Fruit fly (Drosophila melanogaster) whole organism, adult: ENCODE results near the gene CG12540.

Source experiments
- CG11617 ChIP-seq: fragments of 200-800 bp; sonication (Bioruptor generic); optimal IDR thresholded peaks from 2 replicates; lab custom pipeline; 2017; ENCODE audit warnings: mild to moderate bottlenecking, missing biosample characterization, missing genetic modification reagents, missing genetic modification characterization
- CG12768 ChIP-seq: fragments of 200-800 bp; sonication (Bioruptor generic); optimal IDR thresholded peaks from 2 replicates; lab custom pipeline; 2017; ENCODE audit warnings: missing biosample characterization, missing genetic modification characterization, mild to moderate bottlenecking, moderate library complexity, missing genetic modification reagents
- CG14711 ChIP-seq: fragments of 200-800 bp; sonication (Bioruptor generic); optimal IDR thresholded peaks from 2 replicates; lab custom pipeline; 2018; ENCODE audit warnings: missing biosample characterization, mild to moderate bottlenecking, missing genetic modification characterization, moderate library complexity
- CG1620 ChIP-seq: fragments of 200-800 bp; sonication (Bioruptor generic); optimal IDR thresholded peaks from 2 replicates; lab custom pipeline; 2016; ENCODE audit warnings: missing biosample characterization, missing genetic modification characterization
- CG33017 ChIP-seq: fragments of 200-800 bp; sonication (Bioruptor generic); optimal IDR thresholded peaks from 2 replicates; lab custom pipeline; 2018; ENCODE audit warnings: missing biosample characterization, mild to moderate bottlenecking, missing genetic modification characterization, moderate library complexity
- CG5204 ChIP-seq: fragments of 200-800 bp; sonication (Bioruptor generic); optimal IDR thresholded peaks from 2 replicates; lab custom pipeline; 2016; ENCODE audit warnings: missing biosample characterization, missing genetic modification characterization
- CG7045 ChIP-seq: fragments of 200-800 bp; sonication (Bioruptor generic); optimal IDR thresholded peaks from 2 replicates; lab custom pipeline; 2017; ENCODE audit warnings: missing biosample characterization, mild to moderate bottlenecking, missing genetic modification characterization
- CG7101 ChIP-seq: fragments of 200-800 bp; sonication (Bioruptor generic); optimal IDR thresholded peaks from 2 replicates; lab custom pipeline; 2018; ENCODE audit warnings: missing biosample characterization, mild to moderate bottlenecking, missing genetic modification characterization, moderate library complexity
- Clk ChIP-seq: fragments of 200-800 bp; sonication (Bioruptor generic); optimal IDR thresholded peaks from 2 replicates; lab custom pipeline; 2017; ENCODE audit warnings: missing biosample characterization, missing genetic modification characterization
- Crg-1 ChIP-seq: fragments of 200-800 bp; sonication (Bioruptor generic); optimal IDR thresholded peaks from 2 replicates; lab custom pipeline; 2016; ENCODE audit warnings: missing biosample characterization, missing genetic modification characterization
- Hr96 ChIP-seq: fragments of 200-800 bp; sonication (Bioruptor generic); optimal IDR thresholded peaks from 2 replicates; lab custom pipeline; 2016; ENCODE audit warnings: missing biosample characterization, missing genetic modification characterization
- Mnt ChIP-seq: fragments of 200-800 bp; sonication (Bioruptor generic); optimal IDR thresholded peaks from 2 replicates; lab custom pipeline; 2016; ENCODE audit warnings: missing biosample characterization, mild to moderate bottlenecking, missing genetic modification characterization
- bab1 ChIP-seq: fragments of 200-800 bp; sonication (Bioruptor generic); optimal IDR thresholded peaks from 3 replicates; lab custom pipeline; 2019; ENCODE audit warnings: missing biosample characterization, mild to moderate bottlenecking, missing genetic modification characterization, moderate library complexity
- cic ChIP-seq: fragments of 200-800 bp; sonication (Bioruptor generic); optimal IDR thresholded peaks from 2 replicates; lab custom pipeline; 2017; ENCODE audit warnings: missing biosample characterization, mild to moderate bottlenecking, missing genetic modification characterization, moderate library complexity
- cnc ChIP-seq, 2 experiments: fragments of >200 bp; optimal IDR thresholded peaks; 2 replicates each; lab custom pipeline; 2017
- kay ChIP-seq: fragments of 200-800 bp; sonication (Bioruptor generic); peaks from one replicate; lab custom pipeline; 2016; ENCODE audit warnings: missing biosample characterization, missing genetic modification characterization, borderline replicate concordance
- ovo ChIP-seq: fragments of 200-800 bp; sonication (Bioruptor generic); optimal IDR thresholded peaks from 2 replicates; lab custom pipeline; 2016; ENCODE audit warnings: missing biosample characterization, missing genetic modification characterization
- pad ChIP-seq: fragments of 200-800 bp; sonication (Bioruptor generic); optimal IDR thresholded peaks from 3 replicates; lab custom pipeline; 2017; ENCODE audit warnings: missing biosample characterization, missing genetic modification characterization, mild to moderate bottlenecking, moderate library complexity, missing genetic modification reagents
- tj ChIP-seq: fragments of 200-800 bp; sonication (Bioruptor generic); optimal IDR thresholded peaks from 3 replicates; lab custom pipeline; 2017; ENCODE audit warnings: missing biosample characterization, mild to moderate bottlenecking, missing genetic modification characterization, moderate library complexity
- toe ChIP-seq: fragments of 200-800 bp; sonication (Bioruptor generic); optimal IDR thresholded peaks from 2 replicates; lab custom pipeline; 2016; ENCODE audit warnings: missing biosample characterization, missing genetic modification characterization

Gene CG12540

DNA sequence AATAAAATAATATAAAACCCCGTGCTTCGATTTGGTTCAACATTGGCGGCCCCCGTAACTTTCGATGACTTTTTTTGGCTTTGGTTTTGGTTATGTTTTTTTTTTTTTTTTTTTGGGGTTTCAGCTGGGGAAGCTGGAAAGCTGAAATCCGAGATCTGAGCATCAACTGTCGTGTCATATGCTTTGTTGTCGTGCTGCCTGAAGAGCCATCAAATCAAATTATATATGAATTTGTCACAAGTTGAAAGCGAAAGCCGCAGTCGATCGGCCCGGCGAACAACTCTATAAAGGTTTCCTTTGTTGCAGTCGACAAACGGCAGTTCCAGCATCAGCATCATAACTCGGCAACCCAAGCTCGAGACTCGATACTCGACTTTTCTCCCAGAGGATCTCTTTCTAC lies at the start of gene CG12540:
Gene CG12540, plus strand, starts transcription at position 301 of the 400 bp plus-strand sequence.
- TF ChIP-seq ovo (GFP tag; lab: Kevin White, UChicago), result no peak
- TF ChIP-seq CG12768 (GFP tag; lab: Kevin White, UChicago), result no peak
- TF ChIP-seq CG7045, result no peak
- TF ChIP-seq Clk (GFP tag; lab: Kevin White, UChicago), result no peak
- no peak for TF ChIP-seq bab1 (GFP tag; lab: Kevin White, UChicago)
- TF ChIP-seq CG7101 (tag; lab: Kevin White, UChicago), result no peak
- TF ChIP-seq CG14711 (tag; lab: Kevin White, UChicago), result no peak
- TF ChIP-seq cnc (optimal IDR thresholded peaks at IDR 0.05; lab: Kevin White, UChicago), result no peak
- TF ChIP-seq Crg-1 (GFP tag; lab: Kevin White, UChicago), result no peak
- TF ChIP-seq toe, result no peak
- TF ChIP-seq tj (GFP tag; lab: Kevin White, UChicago), result no peak
- TF ChIP-seq Mnt (GFP tag; lab: Kevin White, UChicago), result no peak
- TF ChIP-seq CG1620 (GFP tag; lab: Kevin White, UChicago), result no peak
- no peak for TF ChIP-seq CG5204 (GFP tag; lab: Kevin White, UChicago)
- no peak for TF ChIP-seq pad (GFP tag; lab: Kevin White, UChicago)
- no peak for TF ChIP-seq CG11617

DNA sequence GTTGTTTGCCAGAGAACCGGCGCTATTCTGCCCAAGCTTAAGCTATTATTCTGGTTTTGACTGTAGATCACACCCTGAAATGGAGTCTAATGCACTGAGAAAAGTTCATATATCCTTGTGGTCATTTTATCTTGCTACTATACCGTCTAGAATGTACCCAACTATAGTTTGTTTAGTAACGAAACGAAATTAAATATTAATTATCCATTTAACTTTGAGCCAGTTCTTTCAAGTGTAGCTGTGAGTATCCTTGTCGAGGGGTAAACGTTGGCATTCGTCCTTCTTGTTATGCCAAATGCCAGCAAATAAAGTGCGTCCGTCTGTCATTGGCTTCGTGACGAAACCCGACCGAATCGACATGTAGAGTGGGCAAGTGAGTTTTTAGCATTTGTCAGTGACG lies 49.1 kb upstream of the CG12540 start:
- TF ChIP-seq CG5204 (GFP tag; lab: Kevin White, UChicago), result no peak
- TF ChIP-seq CG7045, result no peak
- no peak for TF ChIP-seq tj (GFP tag; lab: Kevin White, UChicago)
- no peak for TF ChIP-seq CG33017
- TF ChIP-seq kay (GFP tag; lab: Kevin White, UChicago), result no peak
- TF ChIP-seq Crg-1 (GFP tag; lab: Kevin White, UChicago), result no peak
- TF ChIP-seq CG14711 (tag; lab: Kevin White, UChicago), result no peak
- no peak for TF ChIP-seq CG11617
- no peak for TF ChIP-seq bab1 (GFP tag; lab: Kevin White, UChicago)
- no peak for TF ChIP-seq cic
- TF ChIP-seq cnc (optimal IDR thresholded peaks at IDR 0.05; lab: Kevin White, UChicago), result no peak
- TF ChIP-seq ovo (GFP tag; lab: Kevin White, UChicago), result no peak
- no peak for TF ChIP-seq Clk (GFP tag; lab: Kevin White, UChicago)
- no peak for TF ChIP-seq Mnt (GFP tag; lab: Kevin White, UChicago)
- TF ChIP-seq Hr96 (GFP tag; lab: Kevin White, UChicago), result no peak
- TF ChIP-seq CG7101 (tag; lab: Kevin White, UChicago), result no peak

DNA sequence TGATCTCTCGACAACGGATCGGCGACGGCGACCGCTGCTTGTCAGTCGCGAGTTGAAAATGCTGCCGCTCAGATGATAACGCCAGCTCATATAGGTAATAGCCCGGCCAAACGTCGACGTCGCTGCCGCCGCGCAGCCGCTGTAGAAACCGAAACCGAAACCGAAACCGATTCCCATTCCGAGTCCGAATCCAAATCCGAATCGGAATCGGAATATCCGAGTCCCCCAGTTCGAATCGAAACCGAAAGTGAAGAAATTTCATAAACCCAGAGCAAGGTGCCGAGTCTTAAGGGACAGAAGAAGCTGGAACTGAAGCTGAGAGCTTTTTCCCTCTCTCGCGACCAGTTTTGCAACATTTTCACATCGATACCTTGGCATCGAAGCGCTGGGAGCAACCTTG lies 15.9 kb upstream of the CG12540 start, which contains the start of gene CG9411:
Gene CG9411, minus strand, starts transcription at position 67 of the 400 bp plus-strand sequence.
- TF ChIP-seq CG1620 (GFP tag; lab: Kevin White, UChicago) (no peak), tj (GFP tag; lab: Kevin White, UChicago) (no peak), kay (GFP tag; lab: Kevin White, UChicago) (no peak), bab1 (GFP tag; lab: Kevin White, UChicago) (no peak), CG33017 (no peak)

DNA sequence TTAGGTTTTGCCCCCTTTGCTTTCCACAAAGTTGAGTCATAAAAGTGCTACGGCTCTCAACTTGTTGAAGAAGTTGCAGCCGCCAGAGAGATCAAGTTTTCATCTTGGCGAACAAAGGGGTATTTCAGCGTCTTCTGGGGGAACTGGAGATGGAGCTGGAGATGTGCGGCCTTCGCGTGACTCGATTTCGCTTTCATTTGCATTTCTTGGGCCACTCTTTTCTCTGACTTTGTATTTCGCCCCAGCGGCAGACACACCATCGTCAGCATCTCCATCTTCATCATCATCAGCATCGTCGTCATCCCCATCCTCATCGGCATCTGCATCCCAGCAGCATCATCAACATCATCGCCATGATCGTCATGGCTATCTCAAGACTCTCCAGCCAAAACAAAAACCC lies 14.7 kb upstream of the CG12540 start:
- TF ChIP-seq Hr96 (GFP tag; lab: Kevin White, UChicago), result no peak

DNA sequence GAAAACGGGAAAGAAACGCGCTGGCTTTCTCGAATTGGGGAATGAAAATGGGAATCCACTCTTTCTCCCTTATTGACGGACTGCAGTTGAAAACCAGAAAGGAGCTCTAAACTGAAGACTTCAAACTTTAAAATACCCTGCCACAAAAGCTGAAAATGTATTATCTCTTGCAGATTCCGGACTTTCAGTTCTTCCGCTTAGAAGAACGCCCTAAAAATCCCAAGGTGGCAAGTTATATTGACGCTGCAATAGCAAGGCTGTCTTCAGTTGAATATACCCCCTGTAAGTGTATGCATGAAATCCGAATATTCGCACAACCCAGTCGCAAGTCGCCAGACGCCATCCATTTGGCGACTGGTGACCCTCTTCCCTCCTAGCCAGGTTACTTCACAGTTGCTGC lies 14.3 kb upstream of the CG12540 start:
- TF ChIP-seq CG11617 (no peak), kay (GFP tag; lab: Kevin White, UChicago) (no peak), Mnt (GFP tag; lab: Kevin White, UChicago) (no peak), CG7101 (tag; lab: Kevin White, UChicago) (no peak)

DNA sequence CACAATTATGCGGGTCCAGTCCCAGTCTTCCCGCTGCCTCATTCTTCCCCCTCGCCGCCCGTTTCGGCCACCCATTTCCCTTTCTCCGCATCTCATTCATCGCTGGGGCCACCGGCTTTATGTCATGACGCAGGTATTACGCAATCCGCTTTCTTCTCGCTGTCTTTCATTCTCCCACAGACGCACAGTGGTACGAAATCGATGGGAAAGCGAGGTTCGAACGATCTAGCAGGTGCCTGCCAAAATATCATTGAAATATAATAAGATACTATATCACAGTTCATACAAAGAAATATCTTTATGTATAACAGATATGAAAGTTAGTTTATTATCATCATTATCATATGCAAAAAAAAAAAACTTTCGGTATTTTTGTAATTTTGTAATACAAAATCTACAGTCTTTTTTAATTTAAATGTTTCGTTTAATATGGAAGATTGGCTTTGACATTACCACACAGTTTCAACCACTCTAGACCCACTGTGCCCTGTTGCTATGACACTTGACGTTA lies 12.4 kb upstream of the CG12540 start:
- TF ChIP-seq ovo (GFP tag; lab: Kevin White, UChicago) (no peak), CG7045 (no peak), CG5204 (GFP tag; lab: Kevin White, UChicago) (no peak), CG1620 (GFP tag; lab: Kevin White, UChicago) (no peak), CG33017 (no peak), pad (GFP tag; lab: Kevin White, UChicago) (no peak), CG14711 (tag; lab: Kevin White, UChicago) (no peak), cic (no peak), kay (GFP tag; lab: Kevin White, UChicago) (no peak), Crg-1 (GFP tag; lab: Kevin White, UChicago) (no peak), Hr96 (GFP tag; lab: Kevin White, UChicago) (no peak), CG7101 (tag; lab: Kevin White, UChicago) (no peak), tj (GFP tag; lab: Kevin White, UChicago) (no peak), CG11617 (no peak), CG12768 (GFP tag; lab: Kevin White, UChicago) (no peak), bab1 (GFP tag; lab: Kevin White, UChicago) (no peak)

DNA sequence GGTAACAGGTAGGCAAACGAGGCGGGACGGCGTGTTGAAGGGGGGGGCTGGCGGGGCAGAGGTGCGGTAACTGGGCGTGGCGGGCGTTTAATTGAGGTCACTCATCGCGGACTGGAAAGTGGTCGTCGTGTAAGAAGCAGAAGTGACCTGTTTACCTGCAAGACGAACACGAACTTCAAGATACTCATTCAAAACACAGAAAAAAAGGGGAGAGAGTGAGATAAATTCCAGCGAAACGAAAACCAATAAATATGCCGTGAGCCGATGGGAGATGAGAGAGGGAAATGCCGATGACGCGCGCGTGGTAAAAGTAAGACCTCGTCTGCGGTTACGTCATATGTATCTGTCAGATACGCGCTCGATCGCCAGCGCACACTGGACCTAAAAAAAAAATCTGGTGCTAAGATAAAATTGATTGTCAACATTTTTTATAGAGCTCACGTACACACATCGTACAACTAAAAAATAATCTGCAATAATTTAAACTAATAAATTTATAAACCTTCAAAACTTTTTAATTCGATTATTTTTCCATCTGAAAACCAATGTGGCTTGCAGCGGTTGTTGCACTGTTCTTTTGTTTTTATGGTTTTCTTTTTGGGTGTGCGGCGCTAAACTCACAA lies 2.0 kb upstream of the CG12540 start:
- no peak for TF ChIP-seq Crg-1 (GFP tag; lab: Kevin White, UChicago)
